Worm (Caenorhabditis elegans) whole organism, L3 larva: ENCODE results near the gene Y57A10A.29.

Source experiments
- fos-1 ChIP-seq: fragments of 150-350 bp; optimal IDR thresholded peaks from 2 replicates; lab custom pipeline; 2014; ENCODE audit warnings: missing biosample characterization, missing genetic modification characterization
- mml-1 ChIP-seq: fragments of 150-350 bp; sonication (generic microtip); optimal IDR thresholded peaks from 3 replicates; lab custom pipeline; 2014; ENCODE audit warnings: missing biosample characterization, missing genetic modification characterization
- nhr-12 ChIP-seq: fragments of 150-350 bp; optimal IDR thresholded peaks from 2 replicates; lab custom pipeline; 2014; ENCODE audit warnings: missing biosample characterization, missing genetic modification characterization
- nhr-25 ChIP-seq: sonication (generic microtip); optimal IDR thresholded peaks from 2 replicates; lab custom pipeline; 2017; ENCODE audit warnings: missing biosample characterization, missing genetic modification characterization
- pqm-1 ChIP-seq: fragments of 150-350 bp; optimal IDR thresholded peaks from 2 replicates; lab custom pipeline; 2017; ENCODE audit warnings: missing biosample characterization, missing genetic modification characterization, inconsistent platforms
- tbx-2 ChIP-seq: sonication (generic microtip); optimal IDR thresholded peaks from 2 replicates; lab custom pipeline; 2016; ENCODE audit warnings: mild to moderate bottlenecking, missing genetic modification characterization, missing compliant biosample characterization
- zag-1 ChIP-seq: fragments of 150-350 bp; optimal IDR thresholded peaks from 2 replicates; lab custom pipeline; 2014; ENCODE audit warnings: missing biosample characterization, missing genetic modification characterization

- TF ChIP-seq mml-1 (tag; lab: Kevin White, UChicago) (no peak), fos-1 (tag; lab: Kevin White, UChicago) (no peak), zag-1 (tag; lab: Kevin White, UChicago) (no peak), nhr-25 (tag; lab: Kevin White, UChicago) (no peak), nhr-12 (tag; lab: Kevin White, UChicago) (no peak), tbx-2 (tag; lab: Kevin White, UChicago) (no peak), pqm-1 (no peak)
Observed at ce11 chrII:12302354-12302753, 23.0 kb downstream of the Y57A10A.29 start, which contains the start of gene C50E10.1.
